Worm (Caenorhabditis elegans) whole organism, early embryonic: ENCODE measurements around the gene C18G1.9.
A peak's percentile ranks its signal among the peaks of the same experiment; 100 is the strongest.

ENCODE experiments used
- B0310.2 ChIP-seq: sonication (generic microtip); optimal IDR thresholded peaks from 2 replicates; lab custom pipeline; 2016; ENCODE audit warnings: mild to moderate bottlenecking, missing genetic modification characterization, missing compliant biosample characterization
- F13C5.2 ChIP-seq: sonication (generic microtip); optimal IDR thresholded peaks from 2 replicates; lab custom pipeline; 2017; ENCODE audit warnings: mild to moderate bottlenecking, missing genetic modification characterization, inconsistent platforms, missing compliant biosample characterization
- aly-1 ChIP-seq: sonication (generic microtip); optimal IDR thresholded peaks from 2 replicates; lab custom pipeline; 2016; ENCODE audit warnings: missing genetic modification characterization, missing compliant biosample characterization
- ama-1 ChIP-seq: fragments of 150-350 bp; optimal IDR thresholded peaks from 2 replicates; lab custom pipeline; 2014
- ceh-13 ChIP-seq: fragments of 200-800 bp; sonication (Bioruptor generic); optimal IDR thresholded peaks from 2 replicates; lab custom pipeline; 2018; ENCODE audit warnings: mild to moderate bottlenecking, missing genetic modification characterization, missing compliant biosample characterization
- ceh-36 ChIP-seq: sonication (generic microtip); optimal IDR thresholded peaks from 2 replicates; lab custom pipeline; 2016; ENCODE audit warnings: missing genetic modification characterization, inconsistent platforms, missing compliant biosample characterization
- ets-7 ChIP-seq: sonication (generic microtip); optimal IDR thresholded peaks from 2 replicates; lab custom pipeline; 2016; ENCODE audit warnings: missing genotype, missing genetic modification characterization, missing compliant biosample characterization
- flt-1 ChIP-seq: fragments of 200-800 bp; sonication (Bioruptor generic); IDR thresholded peaks from 2 replicates; pipeline ENCODE4 v1.3.6; 2022; ENCODE audit warnings: missing genetic modification characterization, missing compliant biosample characterization
- hmbx-1 ChIP-seq: sonication (generic microtip); optimal IDR thresholded peaks from 2 replicates; lab custom pipeline; 2016; ENCODE audit warnings: mild to moderate bottlenecking, missing genetic modification characterization, missing compliant biosample characterization
- hmg-4 ChIP-seq: fragments of 200-800 bp; sonication (Bioruptor generic); optimal IDR thresholded peaks from 2 replicates; lab custom pipeline; 2018; ENCODE audit warnings: mild to moderate bottlenecking, missing genetic modification characterization, missing compliant biosample characterization
- hnd-1 ChIP-seq: sonication (generic microtip); optimal IDR thresholded peaks from 2 replicates; lab custom pipeline; 2016; ENCODE audit warnings: missing genetic modification characterization, missing compliant biosample characterization
- pes-1 ChIP-seq: fragments of 200-800 bp; sonication (Bioruptor generic); IDR thresholded peaks from 2 replicates; pipeline ENCODE4 v1.3.6; 2022; ENCODE audit warnings: missing genetic modification reagents, missing genetic modification characterization, missing compliant biosample characterization
- scrt-1 ChIP-seq: fragments of 200-800 bp; sonication (Bioruptor generic); IDR thresholded peaks from 2 replicates; pipeline ENCODE4 v1.3.6; 2022; ENCODE audit warnings: missing genetic modification characterization, missing compliant biosample characterization
- sea-1 ChIP-seq: fragments of 200-800 bp; sonication (Bioruptor generic); conservative IDR thresholded peaks from 2 replicates; pipeline ENCODE4 v1.3.6; 2022; ENCODE audit warnings: missing genetic modification characterization, missing compliant biosample characterization
- tbx-11 ChIP-seq: fragments of 200-800 bp; sonication (Bioruptor generic); IDR thresholded peaks from 2 replicates; pipeline ENCODE4 v1.3.6; 2022; ENCODE audit warnings: missing genetic modification characterization, missing compliant biosample characterization
- tbx-37 ChIP-seq: fragments of 200-800 bp; sonication (Bioruptor generic); conservative IDR thresholded peaks from 2 replicates; pipeline ENCODE4 v1.3.6; 2022; ENCODE audit warnings: missing genetic modification reagents, missing genetic modification characterization, missing compliant biosample characterization
- tra-4 ChIP-seq: sonication (generic microtip); optimal IDR thresholded peaks from 2 replicates; lab custom pipeline; 2017; ENCODE audit warnings: missing genetic modification characterization, missing compliant biosample characterization

Gene C18G1.9

ce11 chrV:4742190-4742589 is 27.3 kb downstream of the C18G1.9 start, which contains the start of gene ugt-61:
ugt-61 (plus strand) TSS chrV:4742422.
- TF ChIP-seq ceh-13 (GFP tag; lab: Kevin White, UChicago) (no peak), hmbx-1 (no peak), sea-1 (no peak), hnd-1 (tag; lab: Kevin White, UChicago) (no peak), aly-1 (no peak), ama-1 (lab: Kevin White, UChicago) (no peak), scrt-1 (no peak), hmg-4 (GFP tag; lab: Kevin White, UChicago) (no peak), ceh-36 (tag; lab: Kevin White, UChicago) (no peak), tbx-37 (GFP tag; lab: Robert Waterston, UW) (no peak), pes-1 (GFP tag; lab: Robert Waterston, UW) (no peak), flt-1 (GFP tag; lab: Robert Waterston, UW) (no peak), ets-7 (no peak)

ce11 chrV:4737727-4738126 is 31.8 kb downstream of the C18G1.9 start, which contains the start of gene F39G3.2:
F39G3.2 (plus strand) TSS chrV:4737831.
- TF ChIP-seq B0310.2 (tag; lab: Kevin White, UChicago) (no peak), scrt-1 (no peak)

- TF ChIP-seq tra-4 (tag; lab: Kevin White, UChicago) (no peak), hnd-1 (tag; lab: Kevin White, UChicago) (no peak), hmbx-1 (no peak), pes-1 (GFP tag; lab: Robert Waterston, UW) (no peak), hmg-4 (GFP tag; lab: Kevin White, UChicago) (no peak), flt-1 (GFP tag; lab: Robert Waterston, UW) (no peak), ets-7 (no peak), aly-1 (no peak), tbx-11 (GFP tag; lab: Robert Waterston, UW) (no peak), tbx-37 (GFP tag; lab: Robert Waterston, UW) (no peak), B0310.2 (tag; lab: Kevin White, UChicago) (no peak), sea-1 (no peak), ceh-36 (tag; lab: Kevin White, UChicago) (no peak), ceh-13 (GFP tag; lab: Kevin White, UChicago) (no peak), F13C5.2 (no peak), ama-1 (lab: Kevin White, UChicago) (no peak), scrt-1 (no peak)
These were observed 34.9 kb downstream of the C18G1.9 start for ce11 chrV:4734608-4735007.

- TF ChIP-seq tbx-37 (GFP tag; lab: Robert Waterston, UW) (no peak), flt-1 (GFP tag; lab: Robert Waterston, UW) (no peak), F13C5.2 (no peak), pes-1 (GFP tag; lab: Robert Waterston, UW) (no peak), sea-1 (no peak), ets-7 (no peak), ceh-36 (tag; lab: Kevin White, UChicago) (no peak), hmbx-1 (no peak), aly-1 (no peak), hmg-4 (GFP tag; lab: Kevin White, UChicago) (no peak)
These were observed 35.6 kb downstream of the C18G1.9 start for ce11 chrV:4733952-4734351.

ce11 chrV:4731154-4731961 is 38.2 kb downstream of the C18G1.9 start, which contains the start of gene F39G3.3:
F39G3.3 (plus strand) TSS chrV:4731911.
- TF ChIP-seq ceh-36 (tag; lab: Kevin White, UChicago) (peak; percentile 81), hmbx-1 (peak; percentile 63), B0310.2 (tag; lab: Kevin White, UChicago) (peak; percentile 65), hnd-1 (tag; lab: Kevin White, UChicago) (peak; percentile 75), ets-7 (peak; percentile 61), scrt-1 (peak; percentile 85), hmg-4 (GFP tag; lab: Kevin White, UChicago) (peak; percentile 85), tbx-37 (GFP tag; lab: Robert Waterston, UW) (peak; percentile 82), F13C5.2 (peak; percentile 94), flt-1 (GFP tag; lab: Robert Waterston, UW) (peak; percentile 74), tra-4 (tag; lab: Kevin White, UChicago) (peak; percentile 15), tbx-11 (GFP tag; lab: Robert Waterston, UW) (peak; percentile 87), ceh-13 (GFP tag; lab: Kevin White, UChicago) (peak; percentile 83), pes-1 (GFP tag; lab: Robert Waterston, UW) (peak; percentile 90), sea-1 (peak; percentile 74; the same call in 1 of the 2 replicates), ama-1 (lab: Kevin White, UChicago) (no peak), aly-1 (peak; percentile 65)

ce11 chrV:4730075-4730474 is 39.5 kb downstream of the C18G1.9 start, which contains the start of gene tig-2:
tig-2 (minus strand) TSS chrV:4730161.
- TF ChIP-seq ceh-36 (tag; lab: Kevin White, UChicago) (no peak), tra-4 (tag; lab: Kevin White, UChicago) (no peak), B0310.2 (tag; lab: Kevin White, UChicago) (no peak), tbx-11 (GFP tag; lab: Robert Waterston, UW) (no peak), aly-1 (no peak), ama-1 (lab: Kevin White, UChicago) (no peak), F13C5.2 (no peak), hnd-1 (tag; lab: Kevin White, UChicago) (no peak), scrt-1 (no peak), ceh-13 (GFP tag; lab: Kevin White, UChicago) (no peak), pes-1 (GFP tag; lab: Robert Waterston, UW) (no peak)

- no peak for TF ChIP-seq B0310.2 (tag; lab: Kevin White, UChicago)
- no peak for TF ChIP-seq scrt-1
- no peak for TF ChIP-seq ceh-13 (GFP tag; lab: Kevin White, UChicago)
- TF ChIP-seq hnd-1 (tag; lab: Kevin White, UChicago), result no peak
- TF ChIP-seq tra-4 (tag; lab: Kevin White, UChicago), result no peak
- no peak for TF ChIP-seq tbx-11 (GFP tag; lab: Robert Waterston, UW)
- TF ChIP-seq ama-1 (lab: Kevin White, UChicago), result no peak
- TF ChIP-seq tbx-37 (GFP tag; lab: Robert Waterston, UW), result no peak
- TF ChIP-seq ets-7, result no peak
- no peak for TF ChIP-seq sea-1
- TF ChIP-seq flt-1 (GFP tag; lab: Robert Waterston, UW), result no peak
- no peak for TF ChIP-seq hmbx-1
- TF ChIP-seq aly-1, result no peak
- no peak for TF ChIP-seq ceh-36 (tag; lab: Kevin White, UChicago)
- no peak for TF ChIP-seq pes-1 (GFP tag; lab: Robert Waterston, UW)
- no peak for TF ChIP-seq F13C5.2
- TF ChIP-seq hmg-4 (GFP tag; lab: Kevin White, UChicago), result no peak
These were observed 45.1 kb downstream of the C18G1.9 start, which contains the start of gene F39G3.4 for ce11 chrV:4724453-4724852. F39G3.4 (plus strand) TSS chrV:4724753.
